Worm (Caenorhabditis elegans) whole organism, young adult: Measurements from ENCODE around the gene R10E4.3.

Source experiments
- B0035.1 ChIP-seq: sonication (generic microtip); optimal IDR thresholded peaks from 2 replicates; lab custom pipeline; 2016; ENCODE audit warnings: missing genetic modification characterization, mild to moderate bottlenecking, missing compliant biosample characterization, missing genotype, missing genetic modification reagents
- C17E4.6 ChIP-seq: fragments of 200-800 bp; sonication (Bioruptor generic); IDR thresholded peaks from 2 replicates; pipeline ENCODE4 v1.3.6; 2022; ENCODE audit warnings: missing genetic modification reagents, missing genetic modification characterization, missing compliant biosample characterization
- D2030.7 ChIP-seq: fragments of 200-800 bp; sonication (Bioruptor generic); IDR thresholded peaks from 2 replicates; pipeline ENCODE4 v1.3.6; 2022; ENCODE audit warnings: missing genetic modification reagents, missing genetic modification characterization, missing compliant biosample characterization
- F33H1.4 ChIP-seq: fragments of 200-800 bp; sonication (Bioruptor generic); IDR thresholded peaks from 2 replicates; pipeline ENCODE4 v1.3.6; 2022; ENCODE audit warnings: missing genetic modification reagents, missing genetic modification characterization, missing compliant biosample characterization
- F57A8.1 ChIP-seq: fragments of 200-800 bp; sonication (Bioruptor generic); optimal IDR thresholded peaks from 2 replicates; lab custom pipeline; 2018; ENCODE audit warnings: mild to moderate bottlenecking, missing genetic modification characterization, moderate library complexity, missing compliant biosample characterization
- K12H6.12 ChIP-seq: fragments of 200-800 bp; sonication (Bioruptor generic); optimal IDR thresholded peaks from 2 replicates; lab custom pipeline; 2018; ENCODE audit warnings: mild to moderate bottlenecking, missing genetic modification characterization, missing compliant biosample characterization
- T26A5.8 ChIP-seq: sonication (generic microtip); optimal IDR thresholded peaks from 2 replicates; lab custom pipeline; 2016; ENCODE audit warnings: missing genetic modification characterization, missing compliant biosample characterization
- ceh-100 ChIP-seq: fragments of 200-800 bp; sonication (Bioruptor generic); IDR thresholded peaks from 2 replicates; pipeline ENCODE4 v1.3.6; 2022; ENCODE audit warnings: missing genetic modification reagents, missing genetic modification characterization, missing compliant biosample characterization
- ceh-27 ChIP-seq: fragments of 200-800 bp; sonication (Bioruptor generic); optimal IDR thresholded peaks from 2 replicates; lab custom pipeline; 2018; ENCODE audit warnings: mild to moderate bottlenecking, missing genetic modification characterization, moderate library complexity, missing compliant biosample characterization
- ceh-91 ChIP-seq: fragments of 200-800 bp; sonication (Bioruptor generic); IDR thresholded peaks from 2 replicates; pipeline ENCODE4 v1.3.6; 2022; ENCODE audit warnings: missing genetic modification reagents, missing genetic modification characterization, missing compliant biosample characterization
- egrh-3 ChIP-seq: fragments of 200-800 bp; sonication (Bioruptor generic); IDR thresholded peaks from 2 replicates; pipeline ENCODE4 v1.3.6; 2022; ENCODE audit warnings: missing genetic modification reagents, missing genetic modification characterization, missing compliant biosample characterization
- fkh-3 ChIP-seq: sonication (generic microtip); optimal IDR thresholded peaks from 2 replicates; lab custom pipeline; 2016; ENCODE audit warnings: mild to moderate bottlenecking, missing genetic modification characterization, missing compliant biosample characterization
- hmg-1.2 ChIP-seq: fragments of 200-800 bp; sonication (Bioruptor generic); IDR thresholded peaks from 2 replicates; pipeline ENCODE4 v1.3.6; 2022; ENCODE audit warnings: missing genetic modification reagents, missing genetic modification characterization, missing compliant biosample characterization
- hrde-1 ChIP-seq: sonication (generic microtip); optimal IDR thresholded peaks from 2 replicates; lab custom pipeline; 2016; ENCODE audit warnings: missing genetic modification characterization, mild to moderate bottlenecking, missing compliant biosample characterization, moderate library complexity, missing genotype, missing genetic modification reagents, borderline replicate concordance
- lin-26 ChIP-seq: fragments of 200-800 bp; sonication (Bioruptor generic); IDR thresholded peaks from 2 replicates; pipeline ENCODE4 v1.3.6; 2022; ENCODE audit warnings: missing genetic modification reagents, missing genetic modification characterization, missing compliant biosample characterization
- lsl-1 ChIP-seq: fragments of 200-800 bp; sonication (Bioruptor generic); optimal IDR thresholded peaks from 2 replicates; lab custom pipeline; 2018; ENCODE audit warnings: mild to moderate bottlenecking, missing genetic modification characterization, moderate library complexity, missing compliant biosample characterization
- madf-3 ChIP-seq: fragments of 200-800 bp; sonication (Bioruptor generic); IDR thresholded peaks from 2 replicates; pipeline ENCODE4 v1.3.6; 2022; ENCODE audit warnings: missing genetic modification reagents, missing genetic modification characterization, missing compliant biosample characterization
- mes-4 ChIP-seq: sonication (generic microtip); optimal IDR thresholded peaks from 2 replicates; lab custom pipeline; 2016; ENCODE audit warnings: missing genotype, missing genetic modification characterization, missing compliant biosample characterization
- nfyb-1 ChIP-seq: fragments of 200-800 bp; sonication (Bioruptor generic); IDR thresholded peaks from 2 replicates; pipeline ENCODE4 v1.3.6; 2022; ENCODE audit warnings: missing genetic modification reagents, missing genetic modification characterization, missing compliant biosample characterization
- nhr-80 ChIP-seq: sonication (generic microtip); optimal IDR thresholded peaks from 2 replicates; lab custom pipeline; 2016; ENCODE audit warnings: missing genetic modification characterization, missing compliant biosample characterization
- rec-8 ChIP-seq, 2 experiments: sonication (generic microtip); optimal IDR thresholded peaks; 2 replicates each; lab custom pipeline; 2016; ENCODE audit warnings: mild to moderate bottlenecking in 2 of 2, missing genetic modification characterization in 2 of 2, missing genetic modification reagents in 2 of 2, missing genotype in 2 of 2, missing biosample characterization in 1 of 2, missing compliant biosample characterization in 1 of 2, moderate library complexity in 1 of 2
- sdz-38 ChIP-seq: sonication (generic microtip); optimal IDR thresholded peaks from 2 replicates; lab custom pipeline; 2016; ENCODE audit warnings: missing genotype, missing genetic modification characterization, missing compliant biosample characterization
- snpc-3.4 ChIP-seq: sonication (generic microtip); optimal IDR thresholded peaks from 2 replicates; lab custom pipeline; 2017; ENCODE audit warnings: missing genetic modification characterization, mild to moderate bottlenecking, missing compliant biosample characterization, antibody characterized with exemption, moderate library complexity, missing genotype, missing genetic modification reagents
- snpc-4 ChIP-seq, 5 experiments: fragments of 150-350 bp in 1 of 5; sonication (generic microtip) in 4 of 5; optimal IDR thresholded peaks; 2 replicates each; lab custom pipeline; 2014 to 2018; ENCODE audit warnings: missing genetic modification characterization in 5 of 5, missing biosample characterization in 3 of 5, antibody characterized with exemption in 2 of 5, mild to moderate bottlenecking in 2 of 5, missing compliant biosample characterization in 2 of 5, missing genotype in 2 of 5, moderate library complexity in 2 of 5, missing genetic modification reagents in 1 of 5
- somi-1 ChIP-seq: fragments of 200-800 bp; sonication (Bioruptor generic); optimal IDR thresholded peaks from 2 replicates; lab custom pipeline; 2018; ENCODE audit warnings: mild to moderate bottlenecking, missing genetic modification characterization, missing compliant biosample characterization
- sptf-2 ChIP-seq: fragments of 200-800 bp; sonication (Bioruptor generic); optimal IDR thresholded peaks from 2 replicates; lab custom pipeline; 2018; ENCODE audit warnings: mild to moderate bottlenecking, missing genetic modification characterization, missing compliant biosample characterization
- tbp1 ChIP-seq: fragments of 200-800 bp; sonication (Bioruptor generic); optimal IDR thresholded peaks from 2 replicates; lab custom pipeline; 2018; ENCODE audit warnings: mild to moderate bottlenecking, missing genetic modification characterization, missing compliant biosample characterization
- tlf-1 ChIP-seq: fragments of 200-800 bp; sonication (Bioruptor generic); optimal IDR thresholded peaks from 2 replicates; lab custom pipeline; 2018; ENCODE audit warnings: mild to moderate bottlenecking, missing genetic modification characterization, missing compliant biosample characterization
- zfh-2 ChIP-seq: fragments of 200-800 bp; sonication (Bioruptor generic); conservative IDR thresholded peaks from 2 replicates; pipeline ENCODE4 v1.3.6; 2022; ENCODE audit warnings: missing genetic modification reagents, missing genetic modification characterization, missing compliant biosample characterization
- ztf-6 ChIP-seq: fragments of 200-800 bp; sonication (Bioruptor generic); IDR thresholded peaks from 2 replicates; pipeline ENCODE4 v1.3.6; 2022; ENCODE audit warnings: missing genetic modification reagents, missing genetic modification characterization, missing compliant biosample characterization

R10E4.3 gene

DNA sequence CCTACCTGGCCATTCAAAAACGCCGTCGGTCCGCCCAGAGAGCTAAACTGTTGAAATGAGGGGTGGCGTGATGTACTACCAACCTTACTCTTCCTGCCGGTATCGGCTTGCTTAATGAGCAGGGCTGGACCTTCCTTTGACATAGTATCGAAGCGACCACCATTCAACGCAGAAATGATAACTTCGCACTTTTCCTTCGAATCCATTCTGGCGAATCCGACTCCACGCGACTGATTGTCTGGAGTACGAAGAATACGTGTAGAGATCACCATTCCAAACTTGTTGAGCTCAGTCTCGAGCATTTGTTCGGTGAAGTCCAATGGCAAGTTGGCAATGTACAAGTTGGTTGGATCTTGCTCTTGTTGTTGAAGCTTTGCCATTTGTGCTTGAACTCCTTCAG is 9.1 kb downstream of the R10E4.3 start:
- TF ChIP-seq ceh-91 (no peak), ceh-27 (GFP tag; lab: Kevin White, UChicago) (no peak), ztf-6 (GFP tag; lab: Robert Waterston, UW) (no peak), tbp1 (GFP tag; lab: Kevin White, UChicago) (no peak), snpc-3.4 (no peak), B0035.1 (no peak), K12H6.12 (no peak), somi-1 (GFP tag; lab: Kevin White, UChicago) (no peak), lin-26 (GFP tag; lab: Robert Waterston, UW) (no peak), F57A8.1 (GFP tag; lab: Kevin White, UChicago) (no peak), C17E4.6 (GFP tag; lab: Robert Waterston, UW) (no peak), tlf-1 (GFP tag; lab: Kevin White, UChicago) (no peak), snpc-4 (GFP tag; optimal IDR thresholded peaks at IDR 0.05; lab: Kevin White, UChicago) (no peak), snpc-4 (tag; optimal IDR thresholded peaks at IDR 0.05; lab: Kevin White, UChicago) (no peak), sdz-38 (no peak), hmg-1.2 (GFP tag; lab: Robert Waterston, UW) (no peak), hrde-1 (tag; lab: Kevin White, UChicago) (no peak), rec-8 (tag; optimal IDR thresholded peaks at IDR 0.05; lab: Kevin White, UChicago) (no peak), zfh-2 (GFP tag; lab: Robert Waterston, UW) (no peak), sptf-2 (GFP tag; lab: Kevin White, UChicago) (no peak), F33H1.4 (no peak)

- TF ChIP-seq madf-3 (GFP tag; lab: Robert Waterston, UW) (no peak), mes-4 (tag; lab: Kevin White, UChicago) (no peak), lsl-1 (no peak)
- TF ChIP-seq, all 124 proteins: peak for 0
Observed at ce11 chrIII:4277762-4278161, 9.5 kb downstream of the R10E4.3 start.

ce11 chrIII:4276277-4276676 is 11.0 kb downstream of the R10E4.3 start:
- TF ChIP-seq F57A8.1 (GFP tag; lab: Kevin White, UChicago) (no peak), nhr-80 (tag; lab: Kevin White, UChicago) (no peak), egrh-3 (peak; percentile 39; the same call in 1 of the 2 replicates), zfh-2 (GFP tag; lab: Robert Waterston, UW) (0 out of 2 replicates have a peak, but pooled peaks have one; percentile 28), fkh-3 (tag; lab: Kevin White, UChicago) (no peak)

ce11 chrIII:4275704-4276103 is 11.6 kb downstream of the R10E4.3 start:
- peak; percentile 67 for TF ChIP-seq nfyb-1 (GFP tag; lab: Robert Waterston, UW)
- TF ChIP-seq somi-1 (GFP tag; lab: Kevin White, UChicago) = no peak

DNA sequence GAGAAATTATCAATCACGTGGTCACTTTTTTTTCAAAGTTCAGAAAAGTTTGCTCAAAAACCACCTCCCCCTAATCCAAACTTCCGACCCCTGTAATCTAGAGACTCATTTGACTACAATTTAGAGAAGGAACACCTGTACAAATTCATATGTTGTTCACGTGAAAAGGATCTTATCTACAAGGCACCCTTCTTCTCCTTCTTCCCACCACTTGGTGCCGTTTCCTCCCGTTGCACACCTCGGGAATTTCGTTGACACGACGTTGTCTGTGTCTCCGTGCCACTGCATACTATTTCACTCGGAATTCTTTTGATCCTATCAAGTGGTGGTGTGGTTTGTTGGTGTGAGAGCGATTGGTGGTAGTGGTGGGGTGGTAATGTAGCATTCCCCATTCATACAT is 12.8 kb downstream of the R10E4.3 start:
- TF ChIP-seq hmg-1.2 (GFP tag; lab: Robert Waterston, UW) (peak; percentile 18; the same call in 1 of the 2 replicates), ceh-100 (GFP tag; lab: Robert Waterston, UW) (no peak), T26A5.8 (tag; lab: Kevin White, UChicago) (no peak), D2030.7 (GFP tag; lab: Robert Waterston, UW) (0 out of 2 replicates have a peak, but pooled peaks have one; percentile 9)
